Fruit fly (Drosophila melanogaster): ENCODE data around the gene CG6503.
A peak's percentile ranks its signal among the peaks of the same experiment; 100 is the strongest.

CG6503 gene

DNA sequence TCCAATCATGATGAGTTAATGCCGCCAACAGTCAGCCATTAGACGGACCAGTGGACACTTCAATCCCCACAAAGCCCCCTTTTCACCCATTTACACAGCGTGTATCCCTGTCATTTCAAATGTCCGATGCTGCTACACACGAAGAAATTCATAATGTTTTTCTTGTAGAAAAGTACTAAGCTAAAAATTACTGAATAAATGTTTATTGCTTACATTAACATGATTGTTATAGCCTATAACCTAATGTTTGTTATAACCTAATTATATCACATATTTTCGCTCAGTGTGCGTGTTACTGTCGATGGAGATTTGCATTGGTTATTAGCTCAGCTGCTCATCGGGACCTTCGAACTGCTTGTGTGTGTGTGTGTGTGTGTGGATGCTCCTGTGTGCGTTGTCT is 11.6 kb upstream of the CG6503 start (continued):
- TF ChIP-seq sqz (GFP tag; optimal IDR thresholded peaks at IDR 0.05): no peak
- TF ChIP-seq CG7839 (tag; optimal IDR thresholded peaks at IDR 0.05): peak; percentile 44
- TF ChIP-seq E2f1 (GFP tag; IDR thresholded peaks at IDR 0.05): 0 out of 2 replicates have a peak, but pooled peaks have one; percentile 11
- peak; percentile 24 for TF ChIP-seq jing (GFP tag; optimal IDR thresholded peaks at IDR 0.05)
- TF ChIP-seq sob (GFP tag; IDR thresholded peaks at IDR 0.05): peak; percentile 34; the same call in 1 of the 2 replicates
- TF ChIP-seq bsh (GFP tag; optimal IDR thresholded peaks at IDR 0.05): peak in 1 of 2 experiments; percentile 62
- TF ChIP-seq az2 (GFP tag; optimal IDR thresholded peaks at IDR 0.05): peak; percentile 46
- peak; percentile 24 for TF ChIP-seq CG13424 (tag; optimal IDR thresholded peaks at IDR 0.05)
- no peak for TF ChIP-seq NFAT (GFP tag; IDR thresholded peaks at IDR 0.05)
- TF ChIP-seq CG31441 (GFP tag; IDR thresholded peaks at IDR 0.05): peak; percentile 56
- TF ChIP-seq phol (tag; optimal IDR thresholded peaks at IDR 0.05): peak; percentile 59
- TF ChIP-seq Fer3 (tag; optimal IDR thresholded peaks at IDR 0.05): peak; percentile 38
- peak; percentile 30; the same call in 1 of the 2 replicates for TF ChIP-seq CG14441 (GFP tag; IDR thresholded peaks at IDR 0.05)
- TF ChIP-seq tin (GFP tag; optimal IDR thresholded peaks at IDR 0.05): peak; percentile 0
- TF ChIP-seq CG4617 (GFP tag; optimal IDR thresholded peaks at IDR 0.05; ENCODE audit: borderline replicate concordance): no peak
- peak; percentile 61 for TF ChIP-seq CG30403 (GFP tag; optimal IDR thresholded peaks at IDR 0.05)
- TF ChIP-seq wor (GFP tag; IDR thresholded peaks at IDR 0.05): 0 out of 2 replicates have a peak, but pooled peaks have one; percentile 25
- TF ChIP-seq CG2199 (GFP tag; IDR thresholded peaks at IDR 0.05): no peak
- TF ChIP-seq D19B (GFP tag; optimal IDR thresholded peaks at IDR 0.05): no peak
- TF ChIP-seq sisA (GFP tag; IDR thresholded peaks at IDR 0.05): peak; percentile 47
- peak; percentile 18 for TF ChIP-seq bcd (GFP tag; optimal IDR thresholded peaks at IDR 0.05)
- peak; percentile 40 for TF ChIP-seq CG12071 (GFP tag; optimal IDR thresholded peaks at IDR 0.05)
- TF ChIP-seq Hmr (GFP tag; optimal IDR thresholded peaks at IDR 0.05): no peak
- TF ChIP-seq pnt (GFP tag; optimal IDR thresholded peaks at IDR 0.05): peak; percentile 29
- TF ChIP-seq D19A (tag; optimal IDR thresholded peaks at IDR 0.05): peak; percentile 24
- TF ChIP-seq CG2678 (tag; optimal IDR thresholded peaks at IDR 0.05): peak; percentile 55
- peak; percentile 65 for TF ChIP-seq CG17359 (tag; optimal IDR thresholded peaks at IDR 0.05)
- peak; percentile 20 for TF ChIP-seq CG2120 (GFP tag; optimal IDR thresholded peaks at IDR 0.05)
- TF ChIP-seq CG2889 (GFP tag; IDR thresholded peaks at IDR 0.05): 0 out of 3 replicates have a peak, but pooled peaks have one; percentile 22
- no peak for TF ChIP-seq hkb (optimal IDR thresholded peaks at IDR 0.05)
- peak; percentile 62 for TF ChIP-seq hkb (GFP tag; IDR thresholded peaks at IDR 0.05)
- peak; percentile 37 for TF ChIP-seq CG15269 (tag; optimal IDR thresholded peaks at IDR 0.05)
- TF ChIP-seq ems (GFP tag; optimal IDR thresholded peaks at IDR 0.05): no peak
- 0 out of 2 replicates have a peak, but pooled peaks have one; percentile 24 for TF ChIP-seq Gsc (GFP tag; IDR thresholded peaks at IDR 0.05)
- peak; percentile 13 for TF ChIP-seq CG10654 (GFP tag; optimal IDR thresholded peaks at IDR 0.05)
- TF ChIP-seq sens (GFP tag): peak; percentile 84
- peak; percentile 50 for TF ChIP-seq ind (GFP tag; optimal IDR thresholded peaks at IDR 0.05)

DNA sequence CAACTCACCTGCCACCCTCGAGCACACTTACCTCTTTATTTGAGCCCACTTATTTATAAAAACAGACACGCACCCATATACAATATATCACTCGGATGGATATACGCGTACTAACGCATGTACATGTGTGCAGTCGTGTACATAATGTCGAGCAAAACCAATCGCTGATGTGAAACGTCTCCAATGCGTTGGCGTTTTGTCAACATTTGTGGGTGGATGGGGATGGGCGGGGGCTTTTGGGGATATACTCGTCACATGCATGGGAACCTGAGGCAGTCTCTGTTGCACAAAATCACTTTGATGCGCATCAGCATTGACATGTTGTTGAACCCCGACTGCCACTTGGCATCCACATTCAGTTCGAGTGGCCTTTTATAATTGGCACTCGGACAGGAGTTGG is 11.1 kb upstream of the CG6503 start:
- TF ChIP-seq luna (GFP tag; optimal IDR thresholded peaks at IDR 0.05): no peak
- peak; percentile 91 for TF ChIP-seq sr (GFP tag; IDR thresholded peaks at IDR 0.05)

DNA sequence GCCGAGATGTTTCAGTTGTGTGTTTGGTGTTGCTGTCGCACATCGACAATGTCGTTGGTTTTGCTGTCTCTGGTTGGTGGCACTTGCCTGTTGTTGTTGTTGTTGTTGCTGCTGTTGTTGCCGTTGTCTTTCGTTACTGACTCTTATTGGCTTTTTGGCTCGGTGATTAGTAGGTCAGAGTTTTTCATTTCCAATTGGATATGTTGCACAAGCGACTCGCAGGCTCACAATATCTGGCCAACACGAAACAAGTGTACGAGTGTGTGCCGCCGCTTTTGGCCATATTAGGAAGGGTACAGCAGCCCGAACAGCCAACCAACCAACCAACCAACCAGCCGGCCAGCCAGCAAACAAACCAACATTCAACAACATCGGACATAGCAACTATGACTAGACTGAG is 8.8 kb upstream of the CG6503 start:
- TF ChIP-seq Fer3 (tag; optimal IDR thresholded peaks at IDR 0.05) (no peak), CG31224 (GFP tag; IDR thresholded peaks at IDR 0.05) (no peak), CG2202 (tag; optimal IDR thresholded peaks at IDR 0.05) (no peak), CG3847 (GFP tag; IDR thresholded peaks at IDR 0.05) (no peak), peb (GFP tag; IDR thresholded peaks at IDR 0.05) (no peak), Elba2 (GFP tag; optimal IDR thresholded peaks at IDR 0.05) (peak; percentile 91), CG4360 (GFP tag; IDR thresholded peaks at IDR 0.05) (0 out of 2 replicates have a peak, but pooled peaks have one; percentile 16), HLH3B (GFP tag; IDR thresholded peaks at IDR 0.05) (no peak)
